Fruit fly (Drosophila melanogaster) whole organism, embryonic: ENCODE results near the gene mia.

Source experiments
- Abd-B ChIP-seq: fragments of 200-800 bp; sonication (Bioruptor generic); optimal IDR thresholded peaks from 2 replicates; lab custom pipeline; 2018; ENCODE audit warnings: missing biosample characterization, mild to moderate bottlenecking, missing genetic modification characterization, moderate library complexity
- B-H2 ChIP-seq: fragments of 200-800 bp; sonication (Bioruptor generic); optimal IDR thresholded peaks from 2 replicates; lab custom pipeline; 2018; ENCODE audit warnings: missing biosample characterization, mild to moderate bottlenecking, missing genetic modification characterization
- Blimp-1 ChIP-seq: fragments of 200-800 bp; sonication (Bioruptor generic); optimal IDR thresholded peaks from 3 replicates; lab custom pipeline; 2018; ENCODE audit warnings: missing biosample characterization, missing genetic modification characterization, mild to moderate bottlenecking, moderate library complexity, missing genetic modification reagents
- CG10462 ChIP-seq: fragments of 200-800 bp; sonication (Bioruptor generic); optimal IDR thresholded peaks from 2 replicates; lab custom pipeline; 2016; ENCODE audit warnings: missing biosample characterization, missing genetic modification characterization
- CG14014 ChIP-seq: fragments of 200-800 bp; sonication (Bioruptor generic); IDR thresholded peaks from 2 replicates; pipeline ENCODE4 v1.3.6; 2022; ENCODE audit warnings: missing biosample characterization, missing genetic modification characterization
- CG14710 ChIP-seq: fragments of 200-800 bp; sonication (Bioruptor generic); optimal IDR thresholded peaks from 3 replicates; lab custom pipeline; 2019; ENCODE audit warnings: missing biosample characterization, mild to moderate bottlenecking, missing genetic modification characterization, moderate library complexity
- CG15073 ChIP-seq: fragments of 200-800 bp; sonication (Bioruptor generic); optimal IDR thresholded peaks from 2 replicates; lab custom pipeline; 2016; ENCODE audit warnings: missing biosample characterization, missing genetic modification characterization
- CG15601 ChIP-seq: fragments of 200-800 bp; sonication (Bioruptor generic); optimal IDR thresholded peaks from 3 replicates; lab custom pipeline; 2019; ENCODE audit warnings: missing biosample characterization, mild to moderate bottlenecking, missing genetic modification characterization, moderate library complexity
- CG15696 ChIP-seq: fragments of 200-800 bp; sonication (Bioruptor generic); optimal IDR thresholded peaks from 2 replicates; lab custom pipeline; 2019; ENCODE audit warnings: missing biosample characterization, mild to moderate bottlenecking, missing genetic modification characterization, moderate library complexity
- CG17328 ChIP-seq: fragments of 200-800 bp; sonication (Bioruptor generic); IDR thresholded peaks from 2 replicates; pipeline ENCODE4 v1.3.6; 2022; ENCODE audit warnings: missing biosample characterization, missing genetic modification characterization
- CG2712 ChIP-seq: fragments of 200-800 bp; optimal IDR thresholded peaks from 3 replicates; lab custom pipeline; 2019; ENCODE audit warnings: missing biosample characterization, mild to moderate bottlenecking, missing genetic modification characterization, moderate library complexity
- CG2875 ChIP-seq: fragments of 200-800 bp; sonication (Bioruptor generic); optimal IDR thresholded peaks from 2 replicates; lab custom pipeline; 2017; ENCODE audit warnings: missing biosample characterization, mild to moderate bottlenecking, missing genetic modification characterization, missing genetic modification reagents
- CG30403 ChIP-seq: fragments of 200-800 bp; sonication (Bioruptor generic); optimal IDR thresholded peaks from 3 replicates; lab custom pipeline; 2016; ENCODE audit warnings: missing biosample characterization, missing genetic modification characterization
- CG30431 ChIP-seq: fragments of 200-800 bp; sonication (Bioruptor generic); optimal IDR thresholded peaks from 2 replicates; lab custom pipeline; 2017; ENCODE audit warnings: missing biosample characterization, missing genetic modification characterization
- CG34224 ChIP-seq: fragments of 200-800 bp; sonication (Bioruptor generic); IDR thresholded peaks from 3 replicates; pipeline ENCODE4 v1.3.6; 2022; ENCODE audit warnings: missing biosample characterization, missing genetic modification characterization; ENCODE audit not compliant: partially characterized antibody
- CG4617 ChIP-seq: fragments of 200-800 bp; sonication (Bioruptor generic); optimal IDR thresholded peaks from 3 replicates; lab custom pipeline; 2016; ENCODE audit warnings: missing biosample characterization, missing genetic modification characterization, borderline replicate concordance
- CG6272 ChIP-seq: fragments of 200-800 bp; sonication (Bioruptor generic); IDR thresholded peaks from 2 replicates; pipeline ENCODE4 v1.3.6; 2022; ENCODE audit warnings: missing biosample characterization, missing genetic modification characterization
- CG7839 ChIP-seq: fragments of 200-800 bp; sonication (Bioruptor generic); optimal IDR thresholded peaks from 3 replicates; lab custom pipeline; 2018; ENCODE audit warnings: missing biosample characterization, mild to moderate bottlenecking, missing genetic modification characterization, moderate library complexity
- CG8765 ChIP-seq: fragments of 200-800 bp; sonication (Bioruptor generic); IDR thresholded peaks from 2 replicates; pipeline ENCODE4 v1.3.6; 2022; ENCODE audit warnings: missing biosample characterization, missing genetic modification characterization
- CG9727 ChIP-seq: fragments of 200-800 bp; sonication (Bioruptor generic); optimal IDR thresholded peaks from 3 replicates; lab custom pipeline; 2017; ENCODE audit warnings: missing biosample characterization, mild to moderate bottlenecking, missing genetic modification characterization
- CG9817 ChIP-seq: fragments of 200-800 bp; sonication (Bioruptor generic); optimal IDR thresholded peaks from 2 replicates; lab custom pipeline; 2018; ENCODE audit warnings: missing biosample characterization, mild to moderate bottlenecking, missing genetic modification characterization, moderate library complexity
- Camta ChIP-seq: fragments of 200-800 bp; sonication (Bioruptor generic); optimal IDR thresholded peaks from 2 replicates; lab custom pipeline; 2016; ENCODE audit warnings: missing biosample characterization, missing genetic modification characterization
- Fer2 ChIP-seq: fragments of 200-800 bp; sonication (Bioruptor generic); optimal IDR thresholded peaks from 2 replicates; lab custom pipeline; 2018; ENCODE audit warnings: missing biosample characterization, mild to moderate bottlenecking, missing genetic modification characterization, moderate library complexity
- Gug ChIP-seq: fragments of 200-800 bp; sonication (Bioruptor generic); IDR thresholded peaks from 4 replicates; pipeline ENCODE4 v1.3.6; 2022; ENCODE audit warnings: missing biosample characterization, missing genetic modification characterization
- HHEX ChIP-seq: fragments of 200-800 bp; sonication (Bioruptor generic); optimal IDR thresholded peaks from 3 replicates; lab custom pipeline; 2017; ENCODE audit warnings: missing biosample characterization, mild to moderate bottlenecking, missing genetic modification characterization, missing genetic modification reagents
- Kr ChIP-seq: fragments of 200-800 bp; sonication (Bioruptor generic); optimal IDR thresholded peaks from 2 replicates; lab custom pipeline; 2017; ENCODE audit warnings: missing biosample characterization, mild to moderate bottlenecking, missing genetic modification characterization
- Lhr ChIP-seq: fragments of 200-800 bp; sonication (Bioruptor generic); optimal IDR thresholded peaks from 3 replicates; lab custom pipeline; 2017; ENCODE audit warnings: mild to moderate bottlenecking, missing biosample characterization, missing genetic modification reagents, missing genetic modification characterization
- Mad ChIP-seq: fragments of 200-800 bp; sonication (Bioruptor generic); optimal IDR thresholded peaks from 2 replicates; lab custom pipeline; 2016; ENCODE audit warnings: missing biosample characterization, missing genetic modification characterization
- Mes4 ChIP-seq: fragments of 200-800 bp; sonication (Bioruptor generic); optimal IDR thresholded peaks from 2 replicates; lab custom pipeline; 2016; ENCODE audit warnings: missing biosample characterization, missing genetic modification characterization
- Nf-YB ChIP-seq: fragments of 200-800 bp; sonication (Bioruptor generic); optimal IDR thresholded peaks from 3 replicates; lab custom pipeline; 2019; ENCODE audit warnings: missing biosample characterization, mild to moderate bottlenecking, missing genetic modification characterization, moderate library complexity
- Pdp1 ChIP-seq, 2 experiments: fragments of 200-800 bp; sonication (Bioruptor generic); optimal IDR thresholded peaks; 3 replicates each; lab custom pipeline; 2016; ENCODE audit warnings: missing biosample characterization in 2 of 2, missing genetic modification characterization in 2 of 2, mild to moderate bottlenecking in 1 of 2, moderate library complexity in 1 of 2
- Six4 ChIP-seq: fragments of 200-800 bp; sonication (Bioruptor generic); optimal IDR thresholded peaks from 2 replicates; lab custom pipeline; 2016; ENCODE audit warnings: missing biosample characterization, missing genetic modification characterization
- Sry-β ChIP-seq: fragments of 200-800 bp; sonication (Bioruptor generic); optimal IDR thresholded peaks from 2 replicates; lab custom pipeline; 2018; ENCODE audit warnings: missing biosample characterization, mild to moderate bottlenecking, missing genetic modification characterization, moderate library complexity
- Tbp ChIP-seq: fragments of >200 bp; optimal IDR thresholded peaks from 2 replicates; lab custom pipeline; 2018; ENCODE audit warnings: missing biosample characterization, missing genetic modification characterization
- ash1 ChIP-seq: fragments of 200-800 bp; sonication (Bioruptor generic); optimal IDR thresholded peaks from 2 replicates; lab custom pipeline; 2018; ENCODE audit warnings: missing biosample characterization, mild to moderate bottlenecking, missing genetic modification characterization
- bab2 ChIP-seq: fragments of 200-800 bp; sonication (Bioruptor generic); optimal IDR thresholded peaks from 2 replicates; lab custom pipeline; 2016; ENCODE audit warnings: missing biosample characterization, missing genetic modification characterization
- crc ChIP-seq: fragments of 200-800 bp; sonication (Bioruptor generic); optimal IDR thresholded peaks from 2 replicates; lab custom pipeline; 2016; ENCODE audit warnings: missing biosample characterization, missing genetic modification characterization
- da ChIP-seq: fragments of 200-800 bp; sonication (Bioruptor generic); optimal IDR thresholded peaks from 2 replicates; lab custom pipeline; 2016; ENCODE audit warnings: missing biosample characterization, missing genetic modification characterization
- gsb ChIP-seq: fragments of 200-800 bp; sonication (Bioruptor generic); IDR thresholded peaks from 2 replicates; pipeline ENCODE4 v1.3.6; 2022; ENCODE audit warnings: missing biosample characterization, missing genetic modification characterization
- kah ChIP-seq: fragments of 200-800 bp; sonication (Bioruptor generic); optimal IDR thresholded peaks from 2 replicates; lab custom pipeline; 2018; ENCODE audit warnings: missing biosample characterization, mild to moderate bottlenecking, missing genetic modification characterization
- pan ChIP-seq, 4 experiments: fragments of >200 bp in 3 of 4; fragments of 200-800 bp in 1 of 4; sonication (Bioruptor generic) in 1 of 4; optimal IDR thresholded peaks in 3 of 4; IDR thresholded peaks in 1 of 4; 2 replicates each; pipeline versions ENCODE4 v1.3.6 to Lab custom; 2017 to 2022; ENCODE audit warnings: missing biosample characterization in 2 of 4, missing genetic modification characterization in 2 of 4, mixed read lengths in 1 of 4
- peb ChIP-seq: fragments of 200-800 bp; sonication (Bioruptor generic); IDR thresholded peaks from 2 replicates; pipeline ENCODE4 v1.3.6; 2022; ENCODE audit warnings: missing biosample characterization, missing genetic modification characterization
- repo ChIP-seq: fragments of 200-800 bp; sonication (Bioruptor generic); optimal IDR thresholded peaks from 2 replicates; lab custom pipeline; 2016; ENCODE audit warnings: missing biosample characterization, missing genetic modification characterization
- sisA ChIP-seq: fragments of 200-800 bp; sonication (Bioruptor generic); IDR thresholded peaks from 2 replicates; pipeline ENCODE4 v1.3.6; 2022; ENCODE audit warnings: missing biosample characterization, missing genetic modification characterization
- slbo ChIP-seq: fragments of 200-800 bp; sonication (Bioruptor generic); IDR thresholded peaks from 2 replicates; pipeline ENCODE4 v1.3.6; 2022; ENCODE audit warnings: missing biosample characterization, missing genetic modification characterization
- slou ChIP-seq: fragments of 200-800 bp; sonication (Bioruptor generic); optimal IDR thresholded peaks from 3 replicates; lab custom pipeline; 2016; ENCODE audit warnings: missing biosample characterization, missing genetic modification characterization
- so ChIP-seq: fragments of 200-800 bp; sonication (Bioruptor generic); IDR thresholded peaks from 3 replicates; pipeline ENCODE4 v1.3.6; 2022; ENCODE audit warnings: missing biosample characterization, missing genetic modification characterization
- stwl ChIP-seq: fragments of 200-800 bp; sonication (Bioruptor generic); optimal IDR thresholded peaks from 3 replicates; lab custom pipeline; 2018; ENCODE audit warnings: missing biosample characterization, mild to moderate bottlenecking, missing genetic modification characterization, moderate library complexity
- ttk ChIP-seq: fragments of 200-800 bp; sonication (Bioruptor generic); IDR thresholded peaks from 2 replicates; pipeline ENCODE4 v2.1.2; 2022; ENCODE audit warnings: missing biosample characterization, missing genetic modification characterization
- wdn ChIP-seq: fragments of 200-800 bp; sonication (Bioruptor generic); IDR thresholded peaks from 2 replicates; pipeline ENCODE4 v1.3.6; 2022; ENCODE audit warnings: missing biosample characterization, missing genetic modification characterization
- yki ChIP-seq: fragments of >200 bp; optimal IDR thresholded peaks from 3 replicates; lab custom pipeline; 2018

Gene mia

dm6 chr3R:5564775-5565190 lies 13.8 kb upstream of the mia start, which contains the start of the genes CG14671 and CG12746 (continued):
- TF ChIP-seq pan (optimal IDR thresholded peaks at IDR 0.05; lab: Kevin White, UChicago) (no peak), pan (GFP tag; optimal IDR thresholded peaks at IDR 0.05 in 1 of 2, IDR thresholded peaks at IDR 0.05 in 1 of 2) (no peak), CG2712 (tag; lab: Kevin White, UChicago) (peak; percentile 39), CG4617 (GFP tag; lab: Kevin White, UChicago) (peak; percentile 52), Fer2 (tag; lab: Kevin White, UChicago) (no peak), yki (lab: Kevin White, UChicago) (no peak), Abd-B (GFP tag; lab: Kevin White, UChicago) (no peak), HHEX (GFP tag; lab: Kevin White, UChicago) (no peak), sisA (GFP tag; lab: Robert Waterston, UW) (no peak), CG7839 (tag; lab: Kevin White, UChicago) (no peak), da (no peak), bab2 (GFP tag; lab: Kevin White, UChicago) (no peak), Mes4 (GFP tag; lab: Kevin White, UChicago) (no peak), ash1 (GFP tag; lab: Kevin White, UChicago) (no peak), Sry-β (GFP tag; lab: Kevin White, UChicago) (peak; percentile 88), CG30431 (no peak), wdn (GFP tag; lab: Robert Waterston, UW) (no peak), so (GFP tag; lab: Robert Waterston, UW) (no peak), CG9817 (tag; lab: Kevin White, UChicago) (no peak), CG9727 (GFP tag; lab: Kevin White, UChicago) (no peak), CG15696 (tag; lab: Kevin White, UChicago) (no peak), peb (GFP tag; lab: Robert Waterston, UW) (no peak), CG15073 (GFP tag; lab: Kevin White, UChicago) (no peak), slou (GFP tag; lab: Kevin White, UChicago) (no peak), CG34224 (0 out of 3 replicates have a peak, but pooled peaks have one; percentile 27), Mad (no peak), slbo (GFP tag; lab: Robert Waterston, UW) (no peak), Gug (GFP tag; lab: Robert Waterston, UW) (no peak), Camta (GFP tag; lab: Kevin White, UChicago) (no peak), Six4 (GFP tag; lab: Kevin White, UChicago) (no peak), Pdp1 (GFP tag; optimal IDR thresholded peaks at IDR 0.05; lab: Kevin White, UChicago) (peak in 1 of 2 experiments; percentile 18), gsb (GFP tag; lab: Robert Waterston, UW) (no peak), repo (GFP tag; lab: Kevin White, UChicago) (no peak), CG2875 (GFP tag; lab: Kevin White, UChicago) (no peak), Blimp-1 (no peak), CG10462 (GFP tag; lab: Kevin White, UChicago) (no peak), Kr (GFP tag; lab: Kevin White, UChicago) (no peak), Lhr (GFP tag; lab: Kevin White, UChicago) (no peak), Tbp (GFP tag; lab: Kevin White, UChicago) (no peak), CG6272 (GFP tag; lab: Robert Waterston, UW) (no peak), kah (GFP tag; lab: Kevin White, UChicago) (peak; percentile 39), Nf-YB (GFP tag; lab: Kevin White, UChicago) (no peak), CG14014 (GFP tag; lab: Robert Waterston, UW) (no peak), crc (GFP tag; lab: Kevin White, UChicago) (no peak), CG15601 (tag; lab: Kevin White, UChicago) (no peak), CG14710 (peak; percentile 18), CG8765 (GFP tag; lab: Robert Waterston, UW) (no peak), stwl (tag; lab: Kevin White, UChicago) (peak; percentile 35), CG17328 (GFP tag; lab: Robert Waterston, UW) (no peak), B-H2 (GFP tag; lab: Kevin White, UChicago) (no peak), CG30403 (GFP tag; lab: Kevin White, UChicago) (no peak), ttk (GFP tag; lab: Robert Waterston, UW) (no peak)
